Fruit fly (Drosophila melanogaster) whole organism, embryonic: ENCODE data around the gene CG16753.

Experiments used
- Abd-B ChIP-seq: fragments of 200-800 bp; sonication (Bioruptor generic); optimal IDR thresholded peaks from 2 replicates; lab custom pipeline; 2018; ENCODE audit warnings: missing biosample characterization, mild to moderate bottlenecking, missing genetic modification characterization, moderate library complexity
- Antp ChIP-seq: fragments of 200-800 bp; sonication (Bioruptor generic); optimal IDR thresholded peaks from 3 replicates; lab custom pipeline; 2016; ENCODE audit warnings: missing biosample characterization, missing genetic modification characterization
- Bteb2 ChIP-seq: fragments of 200-800 bp; sonication (Bioruptor generic); optimal IDR thresholded peaks from 2 replicates; lab custom pipeline; 2016; ENCODE audit warnings: missing biosample characterization, missing genetic modification characterization
- CG12071 ChIP-seq: fragments of 200-800 bp; sonication (Bioruptor generic); optimal IDR thresholded peaks from 3 replicates; lab custom pipeline; 2018; ENCODE audit warnings: missing biosample characterization, mild to moderate bottlenecking, missing genetic modification characterization
- CG13424 ChIP-seq: fragments of 200-800 bp; sonication (Bioruptor generic); optimal IDR thresholded peaks from 2 replicates; lab custom pipeline; 2019; ENCODE audit warnings: missing biosample characterization, mild to moderate bottlenecking, missing genetic modification characterization, moderate library complexity
- CG16863 ChIP-seq: fragments of 200-800 bp; sonication (Bioruptor generic); optimal IDR thresholded peaks from 3 replicates; lab custom pipeline; 2016; ENCODE audit warnings: missing biosample characterization, missing genetic modification characterization
- CG18764 ChIP-seq: fragments of 200-800 bp; sonication (Bioruptor generic); optimal IDR thresholded peaks from 3 replicates; lab custom pipeline; 2016; ENCODE audit warnings: missing biosample characterization, missing genetic modification characterization
- CG31224 ChIP-seq: fragments of 200-800 bp; sonication (Bioruptor generic); IDR thresholded peaks from 2 replicates; pipeline ENCODE4 v1.3.6; 2022; ENCODE audit warnings: missing biosample characterization, missing genetic modification characterization
- CG32767 ChIP-seq: fragments of 200-800 bp; sonication (Bioruptor generic); IDR thresholded peaks from 2 replicates; pipeline ENCODE4 v1.3.6; 2022; ENCODE audit warnings: missing biosample characterization, missing genetic modification characterization
- CG34422 ChIP-seq: fragments of 200-800 bp; sonication (Bioruptor generic); IDR thresholded peaks from 3 replicates; pipeline ENCODE4 v1.3.6; 2022; ENCODE audit warnings: missing biosample characterization, missing genetic modification characterization
- CG42726 ChIP-seq: fragments of 200-800 bp; sonication (Bioruptor generic); IDR thresholded peaks from 2 replicates; pipeline ENCODE4 v1.3.6; 2022; ENCODE audit warnings: missing biosample characterization, missing genetic modification characterization; ENCODE audit not compliant: partially characterized antibody
- CG4424 ChIP-seq: fragments of 200-800 bp; sonication (Bioruptor generic); optimal IDR thresholded peaks from 3 replicates; lab custom pipeline; 2016; ENCODE audit warnings: missing biosample characterization, missing genetic modification characterization
- CG4617 ChIP-seq: fragments of 200-800 bp; sonication (Bioruptor generic); optimal IDR thresholded peaks from 3 replicates; lab custom pipeline; 2016; ENCODE audit warnings: missing biosample characterization, missing genetic modification characterization, borderline replicate concordance
- CG4707 ChIP-seq: fragments of 200-800 bp; sonication (Bioruptor generic); optimal IDR thresholded peaks from 2 replicates; lab custom pipeline; 2018; ENCODE audit warnings: missing biosample characterization, mild to moderate bottlenecking, missing genetic modification characterization, moderate library complexity
- CG6175 ChIP-seq: fragments of 200-800 bp; sonication (Bioruptor generic); IDR thresholded peaks from 3 replicates; pipeline ENCODE4 v1.3.6; 2022; ENCODE audit warnings: missing biosample characterization, missing genetic modification characterization
- CG6765 ChIP-seq: fragments of 200-800 bp; sonication (Bioruptor generic); optimal IDR thresholded peaks from 3 replicates; lab custom pipeline; 2017; ENCODE audit warnings: missing biosample characterization, mild to moderate bottlenecking, missing genetic modification characterization
- CG8359 ChIP-seq: fragments of 200-800 bp; sonication (Bioruptor generic); optimal IDR thresholded peaks from 2 replicates; lab custom pipeline; 2017; ENCODE audit warnings: missing biosample characterization, mild to moderate bottlenecking, missing genetic modification characterization, borderline replicate concordance
- Ets97D ChIP-seq: fragments of 200-800 bp; sonication (Bioruptor generic); optimal IDR thresholded peaks from 3 replicates; lab custom pipeline; 2016; ENCODE audit warnings: missing biosample characterization, missing genetic modification characterization
- Fer2 ChIP-seq: fragments of 200-800 bp; sonication (Bioruptor generic); optimal IDR thresholded peaks from 2 replicates; lab custom pipeline; 2018; ENCODE audit warnings: missing biosample characterization, mild to moderate bottlenecking, missing genetic modification characterization, moderate library complexity
- Gsc ChIP-seq: fragments of 200-800 bp; sonication (Bioruptor generic); IDR thresholded peaks from 2 replicates; pipeline ENCODE4 v1.3.6; 2022; ENCODE audit warnings: missing biosample characterization, missing genetic modification characterization
- HLHmδ ChIP-seq: fragments of 200-800 bp; sonication (Bioruptor generic); optimal IDR thresholded peaks from 2 replicates; lab custom pipeline; 2018; ENCODE audit warnings: missing biosample characterization, mild to moderate bottlenecking, missing genetic modification characterization, moderate library complexity
- HmgZ ChIP-seq: fragments of 200-800 bp; sonication (Bioruptor generic); optimal IDR thresholded peaks from 2 replicates; lab custom pipeline; 2018; ENCODE audit warnings: missing biosample characterization, mild to moderate bottlenecking, missing genetic modification characterization
- Hr3 ChIP-seq: fragments of 200-800 bp; sonication (Bioruptor generic); optimal IDR thresholded peaks from 3 replicates; lab custom pipeline; 2016; ENCODE audit warnings: missing biosample characterization, missing genetic modification characterization
- NFAT ChIP-seq: fragments of 200-800 bp; sonication (Bioruptor generic); IDR thresholded peaks from 2 replicates; pipeline ENCODE4 v1.3.6; 2022; ENCODE audit warnings: missing biosample characterization, missing genetic modification characterization
- Neu2 ChIP-seq: fragments of 200-800 bp; sonication (Bioruptor generic); optimal IDR thresholded peaks from 3 replicates; lab custom pipeline; 2016; ENCODE audit warnings: missing biosample characterization, missing genetic modification characterization, borderline replicate concordance
- Oaz ChIP-seq: fragments of 200-800 bp; sonication (Bioruptor generic); IDR thresholded peaks from 2 replicates; pipeline ENCODE4 v1.3.6; 2022; ENCODE audit warnings: missing biosample characterization, missing genetic modification characterization
- Sox100B ChIP-seq: fragments of 200-800 bp; sonication (Bioruptor generic); optimal IDR thresholded peaks from 3 replicates; lab custom pipeline; 2018; ENCODE audit warnings: missing biosample characterization, mild to moderate bottlenecking, missing genetic modification characterization
- Vsx1 ChIP-seq: fragments of 200-800 bp; sonication (Bioruptor generic); optimal IDR thresholded peaks from 2 replicates; lab custom pipeline; 2017; ENCODE audit warnings: missing biosample characterization, mild to moderate bottlenecking, missing genetic modification characterization, missing genetic modification reagents
- Xbp1 ChIP-seq: fragments of 200-800 bp; sonication (Bioruptor generic); optimal IDR thresholded peaks from 3 replicates; lab custom pipeline; 2016; ENCODE audit warnings: missing biosample characterization, mild to moderate bottlenecking, missing genetic modification characterization
- YL-1 ChIP-seq: fragments of 200-800 bp; sonication (Bioruptor generic); optimal IDR thresholded peaks from 3 replicates; lab custom pipeline; 2017; ENCODE audit warnings: missing biosample characterization, mild to moderate bottlenecking, missing genetic modification characterization
- ash1 ChIP-seq: fragments of 200-800 bp; sonication (Bioruptor generic); optimal IDR thresholded peaks from 2 replicates; lab custom pipeline; 2018; ENCODE audit warnings: missing biosample characterization, mild to moderate bottlenecking, missing genetic modification characterization
- az2 ChIP-seq: fragments of 200-800 bp; sonication (Bioruptor generic); optimal IDR thresholded peaks from 3 replicates; lab custom pipeline; 2016; ENCODE audit warnings: missing biosample characterization, missing genetic modification characterization
- bcd ChIP-seq: fragments of 200-800 bp; sonication (Bioruptor generic); optimal IDR thresholded peaks from 2 replicates; lab custom pipeline; 2017; ENCODE audit warnings: missing biosample characterization, mild to moderate bottlenecking, missing genetic modification characterization
- dysf ChIP-seq: fragments of 200-800 bp; sonication (Bioruptor generic); IDR thresholded peaks from 3 replicates; pipeline ENCODE4 v1.3.6; 2022; ENCODE audit warnings: missing biosample characterization, missing genetic modification characterization
- exex ChIP-seq: fragments of 200-800 bp; sonication (Bioruptor generic); optimal IDR thresholded peaks from 4 replicates; lab custom pipeline; 2018; ENCODE audit warnings: missing biosample characterization, mild to moderate bottlenecking, missing genetic modification characterization, moderate library complexity
- fd102C ChIP-seq: fragments of 200-800 bp; sonication (Bioruptor generic); optimal IDR thresholded peaks from 2 replicates; lab custom pipeline; 2018; ENCODE audit warnings: missing biosample characterization, mild to moderate bottlenecking, missing genetic modification characterization, moderate library complexity
- fu2 ChIP-seq: fragments of 200-800 bp; sonication (Bioruptor generic); optimal IDR thresholded peaks from 2 replicates; lab custom pipeline; 2016; ENCODE audit warnings: missing biosample characterization, missing genetic modification characterization
- gro ChIP-seq: fragments of 200-800 bp; sonication (Bioruptor generic); optimal IDR thresholded peaks from 2 replicates; lab custom pipeline; 2016; ENCODE audit warnings: missing biosample characterization, missing genetic modification characterization
- gsb ChIP-seq: fragments of 200-800 bp; sonication (Bioruptor generic); IDR thresholded peaks from 2 replicates; pipeline ENCODE4 v1.3.6; 2022; ENCODE audit warnings: missing biosample characterization, missing genetic modification characterization
- jigr1 ChIP-seq: fragments of 200-800 bp; sonication (Bioruptor generic); IDR thresholded peaks from 3 replicates; pipeline ENCODE4 v1.3.6; 2022; ENCODE audit warnings: missing biosample characterization, missing genetic modification characterization
- mam ChIP-seq: fragments of 200-800 bp; sonication (Bioruptor generic); optimal IDR thresholded peaks from 3 replicates; lab custom pipeline; 2016; ENCODE audit warnings: missing biosample characterization, missing genetic modification characterization
- otp ChIP-seq: fragments of 200-800 bp; sonication (Bioruptor generic); IDR thresholded peaks from 3 replicates; pipeline ENCODE4, ENCODE4 v1.3.6; 2022; ENCODE audit warnings: missing biosample characterization, missing genetic modification characterization
- pnt ChIP-seq: fragments of 200-800 bp; sonication (Bioruptor generic); optimal IDR thresholded peaks from 3 replicates; lab custom pipeline; 2016; ENCODE audit warnings: missing biosample characterization, missing genetic modification characterization
- ro ChIP-seq: fragments of 200-800 bp; sonication (Bioruptor generic); IDR thresholded peaks from 2 replicates; pipeline ENCODE4 v1.3.6; 2022; ENCODE audit warnings: missing biosample characterization, missing genetic modification characterization
- so ChIP-seq: fragments of 200-800 bp; sonication (Bioruptor generic); IDR thresholded peaks from 3 replicates; pipeline ENCODE4 v1.3.6; 2022; ENCODE audit warnings: missing biosample characterization, missing genetic modification characterization
- ssp ChIP-seq: fragments of 200-800 bp; sonication (Bioruptor generic); IDR thresholded peaks from 2 replicates; pipeline ENCODE4 v1.3.6; 2022; ENCODE audit warnings: missing biosample characterization, missing genetic modification characterization
- tgo ChIP-seq: fragments of 200-800 bp; sonication (Bioruptor generic); IDR thresholded peaks from 3 replicates; pipeline ENCODE4 v1.3.6; 2022; ENCODE audit warnings: missing biosample characterization, missing genetic modification characterization
- tll ChIP-seq, 2 experiments: fragments of 200-800 bp in 1 of 2; fragments of >200 bp in 1 of 2; sonication (Bioruptor generic) in 1 of 2; optimal IDR thresholded peaks; 2 replicates each; lab custom pipeline; 2017 to 2019; ENCODE audit warnings: missing biosample characterization in 2 of 2, missing genetic modification characterization in 2 of 2, mild to moderate bottlenecking in 1 of 2, moderate library complexity in 1 of 2
- trh ChIP-seq: fragments of 200-800 bp; sonication (Bioruptor generic); optimal IDR thresholded peaks from 2 replicates; lab custom pipeline; 2016; ENCODE audit warnings: missing biosample characterization, missing genetic modification characterization

The CG16753 gene

dm6 chr3L:3060054-3060979, 5.4 kb downstream of the CG16753 start:
- TF ChIP-seq Oaz (GFP tag; lab: Robert Waterston, UW) (peak; percentile 98), CG16863 (GFP tag; lab: Kevin White, UChicago) (peak; percentile 98), Vsx1 (GFP tag; lab: Kevin White, UChicago) (peak; percentile 92), otp (GFP tag; lab: Robert Waterston, UW) (peak; percentile 100), Fer2 (peak; percentile 92), ssp (GFP tag; lab: Robert Waterston, UW) (peak; percentile 94), CG6175 (GFP tag; lab: Robert Waterston, UW) (peak; percentile 98), ash1 (peak; percentile 97), CG18764 (GFP tag; lab: Kevin White, UChicago) (peak; percentile 96), Ets97D (GFP tag; lab: Kevin White, UChicago) (peak; percentile 92), CG4424 (peak; percentile 98), az2 (peak; percentile 99), fd102C (peak; percentile 83), HmgZ (tag; lab: Kevin White, UChicago) (peak; percentile 99), mam (GFP tag; lab: Kevin White, UChicago) (peak; percentile 99), CG6765 (GFP tag; lab: Kevin White, UChicago) (peak; percentile 97), tgo (GFP tag; lab: Robert Waterston, UW) (peak; percentile 99), CG13424 (tag; lab: Kevin White, UChicago) (peak; percentile 97), Abd-B (GFP tag; lab: Kevin White, UChicago) (peak; percentile 97), Bteb2 (GFP tag; lab: Kevin White, UChicago) (peak; percentile 97), CG34422 (GFP tag; lab: Robert Waterston, UW) (peak; percentile 99), pnt (peak; percentile 99), HLHmδ (GFP tag; lab: Kevin White, UChicago) (no peak), CG32767 (GFP tag; lab: Robert Waterston, UW) (peak; percentile 99), Hr3 (GFP tag; lab: Kevin White, UChicago) (peak; percentile 99), fu2 (GFP tag; lab: Kevin White, UChicago) (peak; percentile 99), gsb (GFP tag; lab: Robert Waterston, UW) (peak; percentile 98), Gsc (peak; percentile 97), CG42726 (no peak), bcd (GFP tag; lab: Kevin White, UChicago) (peak; percentile 99), YL-1 (GFP tag; lab: Kevin White, UChicago) (peak; percentile 87), tll (GFP tag; optimal IDR thresholded peaks at IDR 0.05; lab: Kevin White, UChicago) (peak in 1 of 2 experiments; percentile 32), dysf (GFP tag; lab: Robert Waterston, UW) (peak; percentile 99), CG8359 (GFP tag; lab: Kevin White, UChicago) (peak; percentile 93), Antp (peak; percentile 99), trh (peak; percentile 96), CG12071 (peak; percentile 98), CG4617 (GFP tag; lab: Kevin White, UChicago) (peak; percentile 98), Neu2 (GFP tag; lab: Kevin White, UChicago) (peak; percentile 95), ro (peak; percentile 97), gro (GFP tag; lab: Kevin White, UChicago) (peak; percentile 99), NFAT (GFP tag; lab: Robert Waterston, UW) (peak; percentile 99), Xbp1 (peak; percentile 99), CG4707 (peak; percentile 92), Sox100B (GFP tag; lab: Kevin White, UChicago) (peak; percentile 95), exex (tag; lab: Kevin White, UChicago) (peak; percentile 85), so (peak; percentile 99), jigr1 (GFP tag; lab: Robert Waterston, UW) (peak; percentile 99), CG31224 (GFP tag; lab: Robert Waterston, UW) (peak; percentile 97)
